Fruit fly (Drosophila melanogaster) whole organism, embryonic: Measurements from ENCODE around the gene snk.

ENCODE experiments used
- CG10959 ChIP-seq: fragments of 200-800 bp; sonication (Bioruptor generic); IDR thresholded peaks from 2 replicates; pipeline ENCODE4 v1.3.6; 2022; ENCODE audit warnings: missing biosample characterization, missing genetic modification characterization
- CG11085 ChIP-seq: fragments of 200-800 bp; sonication (Bioruptor generic); IDR thresholded peaks from 2 replicates; pipeline ENCODE4 v1.3.6; 2022; ENCODE audit warnings: missing biosample characterization, missing genetic modification characterization
- CG12942 ChIP-seq: fragments of 200-800 bp; sonication (Bioruptor generic); optimal IDR thresholded peaks from 3 replicates; lab custom pipeline; 2016; ENCODE audit warnings: missing biosample characterization, missing genetic modification characterization
- CG14710 ChIP-seq: fragments of 200-800 bp; sonication (Bioruptor generic); optimal IDR thresholded peaks from 3 replicates; lab custom pipeline; 2019; ENCODE audit warnings: missing biosample characterization, mild to moderate bottlenecking, missing genetic modification characterization, moderate library complexity
- CG15479 ChIP-seq: fragments of 200-800 bp; sonication (Bioruptor generic); optimal IDR thresholded peaks from 3 replicates; lab custom pipeline; 2019; ENCODE audit warnings: missing biosample characterization, mild to moderate bottlenecking, missing genetic modification characterization, moderate library complexity
- CG16863 ChIP-seq: fragments of 200-800 bp; sonication (Bioruptor generic); optimal IDR thresholded peaks from 3 replicates; lab custom pipeline; 2016; ENCODE audit warnings: missing biosample characterization, missing genetic modification characterization
- CG2875 ChIP-seq: fragments of 200-800 bp; sonication (Bioruptor generic); optimal IDR thresholded peaks from 2 replicates; lab custom pipeline; 2017; ENCODE audit warnings: missing biosample characterization, mild to moderate bottlenecking, missing genetic modification characterization, missing genetic modification reagents
- CG3065 ChIP-seq: fragments of 200-800 bp; sonication (Bioruptor generic); optimal IDR thresholded peaks from 2 replicates; lab custom pipeline; 2016; ENCODE audit warnings: missing biosample characterization, missing genetic modification characterization
- CG3407 ChIP-seq: fragments of 200-800 bp; sonication (Bioruptor generic); optimal IDR thresholded peaks from 2 replicates; lab custom pipeline; 2018; ENCODE audit warnings: missing biosample characterization, mild to moderate bottlenecking, missing genetic modification characterization
- CG34376 ChIP-seq: fragments of 200-800 bp; sonication (Bioruptor generic); optimal IDR thresholded peaks from 2 replicates; lab custom pipeline; 2018; ENCODE audit warnings: missing biosample characterization, mild to moderate bottlenecking, missing genetic modification characterization
- CG5180 ChIP-seq: fragments of 200-800 bp; sonication (Bioruptor generic); optimal IDR thresholded peaks from 3 replicates; lab custom pipeline; 2017; ENCODE audit warnings: missing biosample characterization, missing genetic modification characterization, mild to moderate bottlenecking, moderate library complexity, missing genetic modification reagents
- CG8290 ChIP-seq, 3 experiments: fragments of 200-800 bp; sonication (Bioruptor generic); optimal IDR thresholded peaks; 2 replicates each; lab custom pipeline; 2016 to 2019; ENCODE audit warnings: missing biosample characterization in 3 of 3, missing genetic modification characterization in 3 of 3, mild to moderate bottlenecking in 2 of 3, moderate library complexity in 1 of 3
- Dfd ChIP-seq, 2 experiments: fragments of >200 bp; optimal IDR thresholded peaks; 2 replicates each; lab custom pipeline; 2017; ENCODE audit warnings: missing biosample characterization in 2 of 2, missing genetic modification characterization in 2 of 2
- Eip74EF ChIP-seq, 2 experiments: fragments of 200-800 bp in 1 of 2; fragments of >200 bp in 1 of 2; sonication (Bioruptor generic) in 1 of 2; optimal IDR thresholded peaks; 2 replicates each; lab custom pipeline; 2017 to 2019; ENCODE audit warnings: missing biosample characterization in 2 of 2, missing genetic modification characterization in 2 of 2, mild to moderate bottlenecking in 1 of 2, moderate library complexity in 1 of 2
- Gsc ChIP-seq: fragments of 200-800 bp; sonication (Bioruptor generic); IDR thresholded peaks from 2 replicates; pipeline ENCODE4 v1.3.6; 2022; ENCODE audit warnings: missing biosample characterization, missing genetic modification characterization
- HLH4C ChIP-seq: fragments of 200-800 bp; sonication (Bioruptor generic); IDR thresholded peaks from 3 replicates; pipeline ENCODE4 v1.3.6; 2022; ENCODE audit warnings: missing biosample characterization, missing genetic modification characterization; ENCODE audit not compliant: partially characterized antibody
- Kr ChIP-seq: fragments of 200-800 bp; sonication (Bioruptor generic); optimal IDR thresholded peaks from 2 replicates; lab custom pipeline; 2017; ENCODE audit warnings: missing biosample characterization, mild to moderate bottlenecking, missing genetic modification characterization
- Poxn ChIP-seq: fragments of 200-800 bp; sonication (Bioruptor generic); IDR thresholded peaks from 2 replicates; pipeline ENCODE4 v1.3.6; 2022; ENCODE audit warnings: missing biosample characterization, missing genetic modification characterization
- Ptx1 ChIP-seq: fragments of 200-800 bp; sonication (Bioruptor generic); IDR thresholded peaks from 2 replicates; pipeline ENCODE4 v1.3.6; 2022; ENCODE audit warnings: missing biosample characterization, missing genetic modification characterization
- Sry-δ ChIP-seq: fragments of 200-800 bp; sonication (Bioruptor generic); optimal IDR thresholded peaks from 2 replicates; lab custom pipeline; 2016; ENCODE audit warnings: missing biosample characterization, missing genetic modification characterization
- TFAM ChIP-seq: fragments of 200-800 bp; sonication (Bioruptor generic); optimal IDR thresholded peaks from 2 replicates; lab custom pipeline; 2017; ENCODE audit warnings: missing biosample characterization, missing genetic modification characterization, inconsistent platforms
- Vsx1 ChIP-seq: fragments of 200-800 bp; sonication (Bioruptor generic); optimal IDR thresholded peaks from 2 replicates; lab custom pipeline; 2017; ENCODE audit warnings: missing biosample characterization, mild to moderate bottlenecking, missing genetic modification characterization, missing genetic modification reagents
- ara ChIP-seq: fragments of 200-800 bp; sonication (Bioruptor generic); IDR thresholded peaks from 2 replicates; pipeline ENCODE4 v1.3.6; 2022; ENCODE audit warnings: missing biosample characterization, missing genetic modification characterization
- bigmax ChIP-seq: fragments of 200-800 bp; sonication (Bioruptor generic); optimal IDR thresholded peaks from 2 replicates; lab custom pipeline; 2018; ENCODE audit warnings: missing biosample characterization, mild to moderate bottlenecking, missing genetic modification characterization
- cato ChIP-seq: fragments of 200-800 bp; sonication (Bioruptor generic); optimal IDR thresholded peaks from 2 replicates; lab custom pipeline; 2016; ENCODE audit warnings: missing biosample characterization, missing genetic modification characterization, borderline replicate concordance
- dmrt11E ChIP-seq: fragments of 200-800 bp; sonication (Bioruptor generic); optimal IDR thresholded peaks from 3 replicates; lab custom pipeline; 2018; ENCODE audit warnings: missing biosample characterization, mild to moderate bottlenecking, missing genetic modification characterization, moderate library complexity
- emc ChIP-seq: fragments of 200-800 bp; sonication (Bioruptor generic); optimal IDR thresholded peaks from 2 replicates; lab custom pipeline; 2016; ENCODE audit warnings: missing biosample characterization, missing genetic modification characterization
- ems ChIP-seq: fragments of 200-800 bp; sonication (Bioruptor generic); optimal IDR thresholded peaks from 3 replicates; lab custom pipeline; 2016; ENCODE audit warnings: missing biosample characterization, missing genetic modification characterization
- eve ChIP-seq, 2 experiments: fragments of >200 bp; optimal IDR thresholded peaks; 2 replicates each; lab custom pipeline; 2017; ENCODE audit warnings: missing biosample characterization in 2 of 2, missing genetic modification characterization in 2 of 2
- fd3F ChIP-seq: fragments of 200-800 bp; sonication (Bioruptor generic); optimal IDR thresholded peaks from 2 replicates; lab custom pipeline; 2018; ENCODE audit warnings: missing biosample characterization, mild to moderate bottlenecking, missing genetic modification characterization, moderate library complexity
- fd64A ChIP-seq: fragments of 200-800 bp; sonication (Bioruptor generic); optimal IDR thresholded peaks from 3 replicates; lab custom pipeline; 2018; ENCODE audit warnings: missing biosample characterization, mild to moderate bottlenecking, missing genetic modification characterization
- fd96Cb ChIP-seq: fragments of 200-800 bp; sonication (Bioruptor generic); optimal IDR thresholded peaks from 2 replicates; lab custom pipeline; 2018; ENCODE audit warnings: missing biosample characterization, mild to moderate bottlenecking, missing genetic modification characterization, moderate library complexity
- gem ChIP-seq: fragments of 200-800 bp; sonication (Bioruptor generic); optimal IDR thresholded peaks from 2 replicates; lab custom pipeline; 2019; ENCODE audit warnings: missing biosample characterization, mild to moderate bottlenecking, missing genetic modification characterization, moderate library complexity
- gfzf ChIP-seq: fragments of 200-800 bp; sonication (Bioruptor generic); optimal IDR thresholded peaks from 2 replicates; lab custom pipeline; 2016; ENCODE audit warnings: missing biosample characterization, mild to moderate bottlenecking, missing genetic modification characterization, moderate library complexity
- gsb ChIP-seq: fragments of 200-800 bp; sonication (Bioruptor generic); IDR thresholded peaks from 2 replicates; pipeline ENCODE4 v1.3.6; 2022; ENCODE audit warnings: missing biosample characterization, missing genetic modification characterization
- hth ChIP-seq: fragments of >200 bp; optimal IDR thresholded peaks from 2 replicates; lab custom pipeline; 2017; ENCODE audit warnings: inconsistent platforms
- inv ChIP-seq: fragments of 200-800 bp; sonication (Bioruptor generic); IDR thresholded peaks from 2 replicates; pipeline ENCODE4 v1.3.6; 2022; ENCODE audit warnings: missing biosample characterization, missing genetic modification characterization; ENCODE audit not compliant: partially characterized antibody
- jing ChIP-seq: fragments of 200-800 bp; sonication (Bioruptor generic); optimal IDR thresholded peaks from 2 replicates; lab custom pipeline; 2018; ENCODE audit warnings: missing biosample characterization, mild to moderate bottlenecking, missing genetic modification characterization
- lilli ChIP-seq: fragments of 200-800 bp; sonication (Bioruptor generic); optimal IDR thresholded peaks from 3 replicates; lab custom pipeline; 2016; ENCODE audit warnings: missing biosample characterization, missing genetic modification characterization
- phol ChIP-seq: fragments of 200-800 bp; sonication (Bioruptor generic); optimal IDR thresholded peaks from 3 replicates; lab custom pipeline; 2018; ENCODE audit warnings: missing biosample characterization, mild to moderate bottlenecking, missing genetic modification characterization, moderate library complexity
- psq ChIP-seq: fragments of 200-800 bp; sonication (Bioruptor generic); optimal IDR thresholded peaks from 2 replicates; lab custom pipeline; 2017; ENCODE audit warnings: missing biosample characterization, missing genetic modification characterization
- ro ChIP-seq: fragments of 200-800 bp; sonication (Bioruptor generic); IDR thresholded peaks from 2 replicates; pipeline ENCODE4 v1.3.6; 2022; ENCODE audit warnings: missing biosample characterization, missing genetic modification characterization
- sd ChIP-seq: fragments of 200-800 bp; sonication (Bioruptor generic); optimal IDR thresholded peaks from 3 replicates; lab custom pipeline; 2018; ENCODE audit warnings: missing biosample characterization, mild to moderate bottlenecking, missing genetic modification characterization, moderate library complexity
- sens ChIP-seq: fragments of 200-800 bp; sonication (Bioruptor generic); peaks from one replicate; lab custom pipeline; 2016; ENCODE audit warnings: missing biosample characterization, missing genetic modification characterization
- sisA ChIP-seq: fragments of 200-800 bp; sonication (Bioruptor generic); IDR thresholded peaks from 2 replicates; pipeline ENCODE4 v1.3.6; 2022; ENCODE audit warnings: missing biosample characterization, missing genetic modification characterization
- slp2 ChIP-seq: fragments of 200-800 bp; sonication (Bioruptor generic); optimal IDR thresholded peaks from 2 replicates; lab custom pipeline; 2016; ENCODE audit warnings: missing biosample characterization, missing genetic modification characterization
- tll ChIP-seq, 2 experiments: fragments of 200-800 bp in 1 of 2; fragments of >200 bp in 1 of 2; sonication (Bioruptor generic) in 1 of 2; optimal IDR thresholded peaks; 2 replicates each; lab custom pipeline; 2017 to 2019; ENCODE audit warnings: missing biosample characterization in 2 of 2, missing genetic modification characterization in 2 of 2, mild to moderate bottlenecking in 1 of 2, moderate library complexity in 1 of 2
- toy ChIP-seq: fragments of 200-800 bp; sonication (Bioruptor generic); IDR thresholded peaks from 2 replicates; pipeline ENCODE4 v1.3.6; 2022; ENCODE audit warnings: missing biosample characterization, missing genetic modification characterization
- wor ChIP-seq: fragments of 200-800 bp; sonication (Bioruptor generic); IDR thresholded peaks from 2 replicates; pipeline ENCODE4 v1.3.6; 2022; ENCODE audit warnings: missing biosample characterization, missing genetic modification characterization
- yki ChIP-seq: fragments of >200 bp; optimal IDR thresholded peaks from 3 replicates; lab custom pipeline; 2018

snk gene

DNA sequence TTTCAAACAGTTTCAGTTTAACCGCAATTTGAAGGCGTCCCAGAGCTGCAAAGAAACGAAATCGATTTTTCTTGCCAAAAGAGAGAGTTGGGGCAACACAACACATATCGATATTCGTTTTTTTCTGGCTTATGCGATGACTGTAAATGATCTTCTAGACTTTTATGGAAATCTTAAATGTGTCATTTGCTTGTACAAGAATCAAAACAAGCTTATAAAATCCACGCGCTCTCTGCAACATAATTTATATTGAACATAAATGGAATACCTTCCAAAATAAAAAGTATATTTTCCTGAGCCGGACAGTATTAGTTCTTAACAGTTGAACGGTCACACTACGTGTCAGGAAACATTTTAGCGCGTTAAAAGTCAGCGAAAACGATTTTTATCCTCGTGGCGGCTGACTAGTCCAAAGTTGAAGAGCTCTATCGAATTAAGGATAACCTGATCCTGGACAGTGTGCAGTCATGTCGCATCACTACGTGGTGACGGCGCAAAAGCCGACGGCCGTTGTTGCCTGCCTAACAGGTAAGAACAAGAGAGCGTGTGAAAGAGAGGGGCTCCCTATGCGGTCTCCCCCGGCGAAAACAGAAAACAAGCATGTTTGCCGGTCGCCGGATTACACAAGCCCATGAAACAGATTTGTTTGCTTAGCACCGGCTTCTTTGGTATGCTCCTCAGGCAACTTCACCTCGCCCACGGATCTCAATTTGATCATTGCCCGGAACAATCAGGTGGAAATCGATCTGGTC is 9.5 kb upstream of the snk start, which contains the start of gene pic (continued):
- TF ChIP-seq Poxn (GFP tag; lab: Robert Waterston, UW) (no peak), fd3F (GFP tag; lab: Kevin White, UChicago) (no peak), CG11085 (no peak), toy (GFP tag; lab: Robert Waterston, UW) (no peak), Dfd (GFP tag; optimal IDR thresholded peaks at IDR 0.05; lab: Kevin White, UChicago) (no peak), yki (lab: Kevin White, UChicago) (no peak), Ptx1 (GFP tag; lab: Robert Waterston, UW) (no peak), cato (GFP tag; lab: Kevin White, UChicago) (no peak), CG3407 (GFP tag; lab: Kevin White, UChicago) (no peak), CG34376 (GFP tag; lab: Kevin White, UChicago) (no peak), Kr (no peak), bigmax (GFP tag; lab: Kevin White, UChicago) (no peak), tll (GFP tag; optimal IDR thresholded peaks at IDR 0.05; lab: Kevin White, UChicago) (peak; percentile 64 to 67), gfzf (GFP tag; lab: Kevin White, UChicago) (peak; percentile 90), Eip74EF (GFP tag; optimal IDR thresholded peaks at IDR 0.05; lab: Kevin White, UChicago) (no peak), emc (GFP tag; lab: Kevin White, UChicago) (no peak), sens (GFP tag; lab: Kevin White, UChicago) (peak; percentile 74), sisA (GFP tag; lab: Robert Waterston, UW) (no peak), TFAM (GFP tag; lab: Kevin White, UChicago) (no peak), phol (tag; lab: Kevin White, UChicago) (peak; percentile 56), jing (GFP tag; lab: Kevin White, UChicago) (no peak), hth (no peak), dmrt11E (tag; lab: Kevin White, UChicago) (peak; percentile 11), gsb (no peak), psq (GFP tag; lab: Kevin White, UChicago) (no peak), fd96Cb (no peak), ro (no peak), CG2875 (GFP tag; lab: Kevin White, UChicago) (no peak), Vsx1 (no peak), gem (tag; lab: Kevin White, UChicago) (no peak), eve (GFP tag; optimal IDR thresholded peaks at IDR 0.05; lab: Kevin White, UChicago) (no peak), Gsc (GFP tag; lab: Robert Waterston, UW) (no peak), sd (tag; lab: Kevin White, UChicago) (no peak), CG5180 (GFP tag; lab: Kevin White, UChicago) (no peak), CG10959 (GFP tag; lab: Robert Waterston, UW) (no peak), ems (GFP tag; lab: Kevin White, UChicago) (no peak), HLH4C (GFP tag; lab: Robert Waterston, UW) (peak; percentile 79), inv (GFP tag; lab: Robert Waterston, UW) (peak; percentile 65), lilli (GFP tag; lab: Kevin White, UChicago) (no peak), slp2 (GFP tag; lab: Kevin White, UChicago) (no peak), wor (GFP tag; lab: Robert Waterston, UW) (no peak), CG8290 (GFP tag; optimal IDR thresholded peaks at IDR 0.05; lab: Kevin White, UChicago) (no peak), CG8290 (tag; optimal IDR thresholded peaks at IDR 0.05; lab: Kevin White, UChicago) (no peak), fd64A (no peak), CG14710 (tag; lab: Kevin White, UChicago) (peak; percentile 76), CG3065 (GFP tag; lab: Kevin White, UChicago) (no peak), Sry-δ (peak; percentile 85), CG16863 (no peak), ara (GFP tag; lab: Robert Waterston, UW) (no peak), CG15479 (GFP tag; lab: Kevin White, UChicago) (no peak), CG12942 (GFP tag; lab: Kevin White, UChicago) (no peak)
